Fruit fly (Drosophila melanogaster): ENCODE results near the gene mRpS21.

mRpS21 gene

dm6 chr3R:13381744-13382435, at the start of gene mRpS21, which contains the start of gene Droj2:
mRpS21 (minus strand) TSS chr3R:13381809.
Droj2 (plus strand) TSS chr3R:13382106.
- no peak for TF ChIP-seq CTCF (optimal IDR thresholded peaks at IDR 0.05)
- TF ChIP-seq CG8478 (optimal IDR thresholded peaks at IDR 0.05): no peak

dm6 chr3R:13428341-13429040, 46.9 kb upstream of the mRpS21 start:
- TF ChIP-seq CG8478 (optimal IDR thresholded peaks at IDR 0.05) (no peak), CTCF (optimal IDR thresholded peaks at IDR 0.05) (no peak)

dm6 chr3R:13425470-13426033, 43.9 kb upstream of the mRpS21 start, which contains the start of gene Act87E:
Act87E (plus strand) TSS chr3R:13425983.
- TF ChIP-seq CTCF (optimal IDR thresholded peaks at IDR 0.05) (no peak), CG8478 (optimal IDR thresholded peaks at IDR 0.05) (no peak)

dm6 chr3R:13422178-13422577, 40.6 kb upstream of the mRpS21 start:
- no peak for TF ChIP-seq CTCF (optimal IDR thresholded peaks at IDR 0.05)
- TF ChIP-seq CG8478 (optimal IDR thresholded peaks at IDR 0.05): no peak

- no peak for TF ChIP-seq CG8478 (optimal IDR thresholded peaks at IDR 0.05)
Measured at dm6 chr3R:13419979-13420378, 38.4 kb upstream of the mRpS21 start, which contains the start of gene Ir87a. Ir87a (plus strand) TSS chr3R:13420279.

dm6 chr3R:13417067-13417595, 35.5 kb upstream of the mRpS21 start:
- TF ChIP-seq CG8478 (optimal IDR thresholded peaks at IDR 0.05) (no peak), CTCF (optimal IDR thresholded peaks at IDR 0.05) (no peak)

dm6 chr3R:13415186-13415585, 33.6 kb upstream of the mRpS21 start, which contains the start of gene yellow-e:
yellow-e (minus strand) TSS chr3R:13415286.
- TF ChIP-seq CG8478 (optimal IDR thresholded peaks at IDR 0.05) (no peak), CTCF (optimal IDR thresholded peaks at IDR 0.05) (no peak)

dm6 chr3R:13412704-13413103, 31.1 kb upstream of the mRpS21 start:
- TF ChIP-seq CG8478 (optimal IDR thresholded peaks at IDR 0.05) (no peak), CTCF (optimal IDR thresholded peaks at IDR 0.05) (no peak)

- no peak for TF ChIP-seq CTCF (optimal IDR thresholded peaks at IDR 0.05)
- no peak for TF ChIP-seq CG8478 (optimal IDR thresholded peaks at IDR 0.05)
Measured at dm6 chr3R:13406898-13407297, 25.3 kb upstream of the mRpS21 start, which contains the start of gene yellow-e2. yellow-e2 (minus strand) TSS chr3R:13406998.

- no peak for TF ChIP-seq CG8478 (optimal IDR thresholded peaks at IDR 0.05)
- no peak for TF ChIP-seq CTCF (optimal IDR thresholded peaks at IDR 0.05)
Measured at dm6 chr3R:13404841-13405441, 23.3 kb upstream of the mRpS21 start, which contains the start of gene yellow-e3. yellow-e3 (minus strand) TSS chr3R:13404870.

- TF ChIP-seq CG8478 (optimal IDR thresholded peaks at IDR 0.05) (no peak), CTCF (optimal IDR thresholded peaks at IDR 0.05) (peak; percentile 54 to 59)
Measured at dm6 chr3R:13403032-13403459, 21.4 kb upstream of the mRpS21 start, which contains the start of gene Dpm3. Dpm3 (minus strand) TSS chr3R:13403051.

- no peak for TF ChIP-seq CG8478 (optimal IDR thresholded peaks at IDR 0.05)
- no peak for TF ChIP-seq CTCF (optimal IDR thresholded peaks at IDR 0.05)
Measured at dm6 chr3R:13401722-13402296, 20.2 kb upstream of the mRpS21 start, which contains the start of gene GILT1. GILT1 (minus strand) TSS chr3R:13401862.

dm6 chr3R:13400902-13401721, 19.5 kb upstream of the mRpS21 start:
- TF ChIP-seq CTCF (optimal IDR thresholded peaks at IDR 0.05) (no peak), CG8478 (optimal IDR thresholded peaks at IDR 0.05) (no peak)

dm6 chr3R:13397535-13397934, 15.9 kb upstream of the mRpS21 start, which contains the start of gene CG14377:
CG14377 (plus strand) TSS chr3R:13397835.
- no peak for TF ChIP-seq CTCF (optimal IDR thresholded peaks at IDR 0.05)
- no peak for TF ChIP-seq CG8478 (optimal IDR thresholded peaks at IDR 0.05)

All from S2 (cell line).